Worm (Caenorhabditis elegans) whole organism, late embryonic: ENCODE results near the gene str-205.

Source experiments
- C38D4.7 ChIP-seq: fragments of 200-800 bp; sonication (Bioruptor generic); optimal IDR thresholded peaks from 2 replicates; lab custom pipeline; 2018; ENCODE audit warnings: mild to moderate bottlenecking, missing genetic modification characterization, moderate library complexity, missing compliant biosample characterization
- F13H6.1 ChIP-seq: sonication (generic microtip); optimal IDR thresholded peaks from 2 replicates; lab custom pipeline; 2016; ENCODE audit warnings: missing genetic modification characterization, missing compliant biosample characterization
- T23F11.4 ChIP-seq: fragments of 200-800 bp; sonication (Bioruptor generic); optimal IDR thresholded peaks from 2 replicates; lab custom pipeline; 2018; ENCODE audit warnings: mild to moderate bottlenecking, missing genetic modification characterization, missing compliant biosample characterization
- Y22D7AL.16 ChIP-seq: sonication (generic microtip); optimal IDR thresholded peaks from 2 replicates; lab custom pipeline; 2016; ENCODE audit warnings: missing genetic modification characterization, missing compliant biosample characterization
- ahr-1 ChIP-seq: sonication (generic microtip); optimal IDR thresholded peaks from 2 replicates; lab custom pipeline; 2016; ENCODE audit warnings: missing genetic modification characterization, missing compliant biosample characterization
- ama-1 ChIP-seq: fragments of 150-350 bp; optimal IDR thresholded peaks from 2 replicates; lab custom pipeline; 2014
- ceh-14 ChIP-seq: sonication (generic microtip); optimal IDR thresholded peaks from 2 replicates; lab custom pipeline; 2016; ENCODE audit warnings: missing genotype, missing genetic modification characterization, missing compliant biosample characterization
- ceh-18 ChIP-seq: sonication (generic microtip); optimal IDR thresholded peaks from 2 replicates; lab custom pipeline; 2016; ENCODE audit warnings: missing genetic modification characterization, missing compliant biosample characterization
- ceh-2 ChIP-seq: sonication (generic microtip); optimal IDR thresholded peaks from 2 replicates; lab custom pipeline; 2016; ENCODE audit warnings: missing genotype, missing genetic modification characterization, missing compliant biosample characterization
- ceh-31 ChIP-seq: sonication (generic microtip); optimal IDR thresholded peaks from 2 replicates; lab custom pipeline; 2016; ENCODE audit warnings: missing genetic modification characterization, missing compliant biosample characterization
- ceh-6 ChIP-seq: fragments of 200-800 bp; sonication (Bioruptor generic); optimal IDR thresholded peaks from 2 replicates; lab custom pipeline; 2018; ENCODE audit warnings: mild to moderate bottlenecking, missing genetic modification characterization, missing compliant biosample characterization
- ceh-9 ChIP-seq: sonication (generic microtip); optimal IDR thresholded peaks from 2 replicates; lab custom pipeline; 2016; ENCODE audit warnings: mild to moderate bottlenecking, missing genetic modification characterization, inconsistent platforms, missing compliant biosample characterization
- dve-1 ChIP-seq: sonication (generic microtip); optimal IDR thresholded peaks from 2 replicates; lab custom pipeline; 2017; ENCODE audit warnings: antibody characterized with exemption, mild to moderate bottlenecking, missing genetic modification characterization, missing compliant biosample characterization
- elt-2 ChIP-seq: sonication (generic microtip); optimal IDR thresholded peaks from 2 replicates; lab custom pipeline; 2016; ENCODE audit warnings: missing genetic modification reagents, missing genetic modification characterization, missing compliant biosample characterization
- ets-4 ChIP-seq: sonication (generic microtip); optimal IDR thresholded peaks from 2 replicates; lab custom pipeline; 2016; ENCODE audit warnings: missing genetic modification characterization, missing compliant biosample characterization
- fkh-6 ChIP-seq: sonication (generic microtip); optimal IDR thresholded peaks from 2 replicates; lab custom pipeline; 2016; ENCODE audit warnings: missing genetic modification characterization, missing compliant biosample characterization
- gmeb-2 ChIP-seq: sonication (generic microtip); optimal IDR thresholded peaks from 2 replicates; lab custom pipeline; 2016; ENCODE audit warnings: missing genetic modification characterization, inconsistent platforms, missing compliant biosample characterization
- hlh-13 ChIP-seq: fragments of 200-800 bp; sonication (Bioruptor generic); optimal IDR thresholded peaks from 2 replicates; lab custom pipeline; 2018; ENCODE audit warnings: mild to moderate bottlenecking, missing genetic modification characterization, missing compliant biosample characterization
- hlh-15 ChIP-seq: sonication (generic microtip); optimal IDR thresholded peaks from 2 replicates; lab custom pipeline; 2016; ENCODE audit warnings: missing genetic modification characterization, missing compliant biosample characterization
- hlh-6 ChIP-seq: sonication (generic microtip); optimal IDR thresholded peaks from 2 replicates; lab custom pipeline; 2016; ENCODE audit warnings: missing genotype, missing genetic modification characterization, missing compliant biosample characterization
- lim-6 ChIP-seq: sonication (generic microtip); optimal IDR thresholded peaks from 2 replicates; lab custom pipeline; 2016; ENCODE audit warnings: missing genetic modification characterization, missing compliant biosample characterization
- mec-3 ChIP-seq: sonication (generic microtip); optimal IDR thresholded peaks from 2 replicates; lab custom pipeline; 2016; ENCODE audit warnings: borderline replicate concordance, missing genetic modification characterization, missing compliant biosample characterization
- nfya-1 ChIP-seq: sonication (generic microtip); optimal IDR thresholded peaks from 2 replicates; lab custom pipeline; 2017; ENCODE audit warnings: missing genetic modification characterization, mild to moderate bottlenecking, missing compliant biosample characterization, antibody characterized with exemption, moderate library complexity
- nhr-232 ChIP-seq: sonication (generic microtip); optimal IDR thresholded peaks from 2 replicates; lab custom pipeline; 2016; ENCODE audit warnings: missing genetic modification characterization, missing compliant biosample characterization
- npax-4 ChIP-seq: sonication (generic microtip); optimal IDR thresholded peaks from 2 replicates; lab custom pipeline; 2016; ENCODE audit warnings: missing genetic modification characterization, missing compliant biosample characterization
- pag-3 ChIP-seq: sonication (generic microtip); optimal IDR thresholded peaks from 2 replicates; lab custom pipeline; 2016; ENCODE audit warnings: missing compliant biosample characterization, missing genetic modification characterization, borderline replicate concordance
- pha-2 ChIP-seq: sonication (generic microtip); optimal IDR thresholded peaks from 2 replicates; lab custom pipeline; 2017; ENCODE audit warnings: mild to moderate bottlenecking, missing genetic modification characterization, missing compliant biosample characterization
- pqm-1 ChIP-seq: sonication (generic microtip); optimal IDR thresholded peaks from 2 replicates; lab custom pipeline; 2016; ENCODE audit warnings: missing genetic modification characterization, missing compliant biosample characterization
- pros-1 ChIP-seq: fragments of 150-350 bp; optimal IDR thresholded peaks from 2 replicates; lab custom pipeline; 2014; ENCODE audit warnings: missing biosample characterization, missing genetic modification reagents, missing genetic modification characterization
- ref-2 ChIP-seq: sonication (generic microtip); optimal IDR thresholded peaks from 2 replicates; lab custom pipeline; 2016; ENCODE audit warnings: missing genetic modification characterization, missing compliant biosample characterization
- rnt-1 ChIP-seq: sonication (generic microtip); optimal IDR thresholded peaks from 2 replicates; lab custom pipeline; 2016; ENCODE audit warnings: missing genetic modification characterization, missing compliant biosample characterization
- sox-2 ChIP-seq: fragments of 200-800 bp; sonication (Bioruptor generic); IDR thresholded peaks from 2 replicates; pipeline ENCODE4 v1.3.6; 2022; ENCODE audit warnings: missing genetic modification reagents, missing genetic modification characterization, missing compliant biosample characterization
- unc-3 ChIP-seq, 2 experiments: fragments of 200-800 bp in 1 of 2; sonication (Bioruptor generic) in 1 of 2; sonication (generic microtip) in 1 of 2; conservative IDR thresholded peaks in 1 of 2; optimal IDR thresholded peaks in 1 of 2; 2 replicates each; pipeline versions ENCODE4 v1.3.6 to Lab custom; 2016 to 2022; ENCODE audit warnings: missing compliant biosample characterization in 2 of 2, missing genetic modification characterization in 2 of 2, missing genetic modification reagents in 1 of 2
- unc-55 ChIP-seq: sonication (generic microtip); optimal IDR thresholded peaks from 2 replicates; lab custom pipeline; 2017; ENCODE audit warnings: missing biosample characterization, missing genetic modification reagents, missing genetic modification characterization
- unc-86 ChIP-seq: sonication (generic microtip); optimal IDR thresholded peaks from 2 replicates; lab custom pipeline; 2016; ENCODE audit warnings: missing genetic modification characterization, missing compliant biosample characterization
- ztf-16 ChIP-seq: sonication (generic microtip); optimal IDR thresholded peaks from 2 replicates; lab custom pipeline; 2017; ENCODE audit warnings: missing genetic modification characterization, missing compliant biosample characterization

Gene str-205

ce11 chrV:4918664-4919257 lies 11.0 kb downstream of the str-205 start, which contains the start of gene C02E7.6:
TSS of gene C02E7.6 (plus strand) at chrV:4919207.
- TF ChIP-seq pha-2 (no peak), ztf-16 (tag; lab: Kevin White, UChicago) (no peak), dve-1 (tag; lab: Kevin White, UChicago) (no peak), ceh-31 (no peak), fkh-6 (no peak), pqm-1 (tag; lab: Kevin White, UChicago) (no peak), rnt-1 (tag; lab: Kevin White, UChicago) (peak; percentile 16)
- TF ChIP-seq, all 69 proteins: peak for 1

- TF ChIP-seq nhr-232 (tag; lab: Kevin White, UChicago) (no peak), ama-1 (peak; percentile 7), ahr-1 (no peak)
Measured at ce11 chrV:4918091-4918624, 11.6 kb downstream of the str-205 start, which contains the start of gene C02E7.7. TSS of gene C02E7.7 (minus strand) at chrV:4918574.

ce11 chrV:4914879-4915278 lies 14.9 kb downstream of the str-205 start, which contains the start of gene H23N18.6:
TSS of gene H23N18.6 (minus strand) at chrV:4915079.
- no peak for TF ChIP-seq ets-4
- TF ChIP-seq elt-2 (tag; lab: Kevin White, UChicago): peak; percentile 60

ce11 chrV:4913853-4914252 lies 15.9 kb downstream of the str-205 start:
- TF ChIP-seq ceh-2 (tag; lab: Kevin White, UChicago): no peak
- no peak for TF ChIP-seq hlh-6
- no peak for TF ChIP-seq unc-55 (GFP tag; lab: Kevin White, UChicago)
- no peak for TF ChIP-seq pros-1 (tag; lab: Kevin White, UChicago)

ce11 chrV:4912313-4912712 lies 17.4 kb downstream of the str-205 start, which contains the start of gene H23N18.5:
TSS of gene H23N18.5 (minus strand) at chrV:4912381.
- TF ChIP-seq gmeb-2 (tag; lab: Kevin White, UChicago) (no peak), ref-2 (tag; lab: Kevin White, UChicago) (no peak), ztf-16 (tag; lab: Kevin White, UChicago) (no peak), hlh-15 (no peak), sox-2 (GFP tag; lab: Robert Waterston, UW) (no peak), ceh-14 (tag; lab: Kevin White, UChicago) (no peak), mec-3 (tag; lab: Kevin White, UChicago) (no peak), T23F11.4 (GFP tag; lab: Kevin White, UChicago) (no peak), nhr-232 (tag; lab: Kevin White, UChicago) (no peak), pqm-1 (tag; lab: Kevin White, UChicago) (no peak), Y22D7AL.16 (no peak), hlh-13 (GFP tag; lab: Kevin White, UChicago) (no peak), ceh-9 (tag; lab: Kevin White, UChicago) (no peak), unc-3 (GFP tag; conservative IDR thresholded peaks at IDR 0.05; lab: Robert Waterston, UW) (no peak), unc-3 (tag; optimal IDR thresholded peaks at IDR 0.05; lab: Kevin White, UChicago) (no peak)
- TF ChIP-seq, all 69 proteins: peak for 0

ce11 chrV:4908591-4908990 lies 21.2 kb downstream of the str-205 start, which contains the start of gene ugt-13:
TSS of gene ugt-13 (plus strand) at chrV:4908884.
- TF ChIP-seq unc-86 (tag; lab: Kevin White, UChicago): no peak
- TF ChIP-seq ceh-18: no peak
- no peak for TF ChIP-seq T23F11.4 (GFP tag; lab: Kevin White, UChicago)
- no peak for TF ChIP-seq lim-6 (tag; lab: Kevin White, UChicago)
- no peak for TF ChIP-seq ceh-6 (GFP tag; lab: Kevin White, UChicago)
- no peak for TF ChIP-seq npax-4
- no peak for TF ChIP-seq F13H6.1 (tag; lab: Kevin White, UChicago)
- TF ChIP-seq fkh-6: no peak
- TF ChIP-seq pros-1 (tag; lab: Kevin White, UChicago): no peak
- no peak for TF ChIP-seq pag-3 (tag; lab: Kevin White, UChicago)
- no peak for TF ChIP-seq ceh-2 (tag; lab: Kevin White, UChicago)
- TF ChIP-seq nfya-1 (tag; lab: Kevin White, UChicago): no peak
- TF ChIP-seq ahr-1: no peak
- no peak for TF ChIP-seq C38D4.7 (GFP tag; lab: Kevin White, UChicago)
